Worm (Caenorhabditis elegans): ENCODE data around the gene spp-31.

DNA sequence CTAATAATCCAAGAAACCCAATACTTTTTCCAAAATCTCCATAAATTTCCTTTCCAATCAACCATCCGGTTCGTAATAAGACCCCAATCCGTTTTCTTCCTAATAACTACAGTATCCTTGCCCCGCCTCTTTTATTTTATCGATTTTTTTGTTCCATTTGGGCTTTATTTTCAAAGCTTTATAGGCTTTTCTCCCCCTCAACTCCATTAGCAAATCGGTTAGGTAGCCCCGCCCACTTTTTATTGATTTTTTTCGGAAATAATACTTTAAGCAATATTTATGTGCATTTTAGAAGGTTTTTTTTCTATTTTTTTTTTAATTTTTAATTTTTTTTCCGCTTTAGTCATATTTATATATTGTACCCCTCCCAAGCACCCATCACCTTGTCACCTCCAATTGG, 6.4 kb upstream of the spp-31 start:
- TF ChIP-seq ztf-4 (tag; optimal IDR thresholded peaks at IDR 0.05) (no peak), unc-62 (GFP tag; optimal IDR thresholded peaks at IDR 0.05) (no peak), aly-2 (tag; optimal IDR thresholded peaks at IDR 0.05) (no peak), egl-27 (tag; optimal IDR thresholded peaks at IDR 0.05) (no peak)

All from whole organism, L3 larva.